Worm (Caenorhabditis elegans): ENCODE data around the gene npp-27.

npp-27 gene

DNA sequence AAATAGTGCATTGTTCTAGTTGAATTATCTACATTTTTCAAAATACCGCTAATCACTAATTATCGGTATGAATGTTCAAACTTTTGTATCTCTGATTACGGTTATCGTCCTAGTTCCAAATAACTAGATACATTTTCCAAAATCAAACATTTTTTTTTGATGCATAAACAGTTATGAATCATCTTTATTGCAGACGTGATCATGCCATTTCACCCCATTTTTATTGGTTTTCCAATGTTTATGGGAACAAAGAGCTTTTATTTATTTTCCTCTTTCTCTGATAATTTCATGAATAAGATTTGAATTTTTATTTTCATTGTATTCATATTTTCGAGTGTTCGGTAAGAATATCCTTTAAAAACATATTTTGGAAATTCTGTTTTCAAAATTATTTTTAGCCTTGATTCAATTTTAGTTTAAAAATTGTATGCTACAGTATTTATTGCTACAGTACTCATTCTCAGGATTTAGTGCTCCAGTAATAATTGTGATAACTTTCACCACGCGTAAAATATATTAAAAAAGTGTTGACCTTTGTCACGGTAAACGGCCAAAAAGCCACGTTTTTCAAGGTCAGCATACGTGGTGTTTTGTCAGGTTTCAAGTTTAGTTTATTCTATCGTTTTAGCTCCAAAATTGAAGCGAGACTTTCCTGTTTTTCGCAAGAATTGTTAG, 46.7 kb upstream of the npp-27 start, which contains the start of gene csr-1:
Gene csr-1, plus strand, starts transcription at position 625 of the 675 bp plus-strand sequence.
- TF ChIP-seq efl-1 (optimal IDR thresholded peaks at IDR 0.05) (no peak), efl-1 (GFP tag; optimal IDR thresholded peaks at IDR 0.05 in 1 of 2) (no peak), nhr-237 (tag; optimal IDR thresholded peaks at IDR 0.05) (no peak), sup-37 (GFP tag; optimal IDR thresholded peaks at IDR 0.05) (no peak), Y116A8C.19 (tag; optimal IDR thresholded peaks at IDR 0.05; ENCODE audit: borderline replicate concordance) (no peak), mdl-1 (tag; optimal IDR thresholded peaks at IDR 0.05) (no peak), hpl-2 (GFP tag; optimal IDR thresholded peaks at IDR 0.05) (no peak), ztf-11 (tag; optimal IDR thresholded peaks at IDR 0.05) (no peak), unc-98 (GFP tag; IDR thresholded peaks at IDR 0.05) (no peak), egl-27 (tag; optimal IDR thresholded peaks at IDR 0.05) (no peak), zag-1 (tag; optimal IDR thresholded peaks at IDR 0.05) (no peak), lsy-2 (tag; optimal IDR thresholded peaks at IDR 0.05) (no peak), nhr-85 (tag) (no peak), ets-5 (GFP tag; IDR thresholded peaks at IDR 0.05) (no peak), nhr-11 (tag; optimal IDR thresholded peaks at IDR 0.05) (no peak), nhr-76 (tag; optimal IDR thresholded peaks at IDR 0.05) (no peak), ces-1 (GFP tag; optimal IDR thresholded peaks at IDR 0.05) (no peak), F16B12.6 (tag; optimal IDR thresholded peaks at IDR 0.05) (no peak), ceh-88 (GFP tag; IDR thresholded peaks at IDR 0.05) (no peak), dpl-1 (GFP tag; optimal IDR thresholded peaks at IDR 0.05) (no peak), fkh-8 (tag; optimal IDR thresholded peaks at IDR 0.05) (no peak)

DNA sequence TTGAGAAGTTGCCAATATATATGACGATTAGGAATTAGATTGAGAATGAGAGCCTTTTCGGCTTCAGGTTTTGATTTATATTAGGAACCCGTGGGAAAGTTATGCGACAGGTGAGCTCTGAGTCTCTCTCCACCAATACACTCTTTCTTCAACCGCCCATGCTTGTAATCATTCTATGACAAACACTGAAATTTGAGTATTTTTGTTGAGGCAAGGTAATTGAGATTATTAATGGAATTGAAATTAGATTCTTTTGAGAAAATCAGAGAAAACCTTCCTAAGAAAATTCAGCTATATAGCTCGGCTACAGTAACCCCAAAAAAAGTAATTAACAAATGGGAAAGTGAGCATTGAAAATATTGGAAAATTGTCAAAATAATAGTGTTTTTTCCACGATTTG, 45.8 kb upstream of the npp-27 start, which contains the start of gene ceh-19:
Gene ceh-19, minus strand, starts transcription at position 101 of the 400 bp plus-strand sequence.
- TF ChIP-seq unc-98 (GFP tag; IDR thresholded peaks at IDR 0.05): no peak
- TF ChIP-seq pax-3 (tag; optimal IDR thresholded peaks at IDR 0.05): no peak
- TF ChIP-seq lin-15B (tag; optimal IDR thresholded peaks at IDR 0.05): no peak
- TF ChIP-seq F16B12.6 (tag; optimal IDR thresholded peaks at IDR 0.05): no peak
- TF ChIP-seq unc-62 (GFP tag; optimal IDR thresholded peaks at IDR 0.05): no peak
- no peak for TF ChIP-seq egl-27 (tag; optimal IDR thresholded peaks at IDR 0.05)
- no peak for TF ChIP-seq grh-1 (GFP tag; IDR thresholded peaks at IDR 0.05)
- no peak for TF ChIP-seq mep-1 (tag; optimal IDR thresholded peaks at IDR 0.05)
- no peak for TF ChIP-seq hlh-4 (tag; optimal IDR thresholded peaks at IDR 0.05)
- TF ChIP-seq aly-2 (tag; optimal IDR thresholded peaks at IDR 0.05): no peak

DNA sequence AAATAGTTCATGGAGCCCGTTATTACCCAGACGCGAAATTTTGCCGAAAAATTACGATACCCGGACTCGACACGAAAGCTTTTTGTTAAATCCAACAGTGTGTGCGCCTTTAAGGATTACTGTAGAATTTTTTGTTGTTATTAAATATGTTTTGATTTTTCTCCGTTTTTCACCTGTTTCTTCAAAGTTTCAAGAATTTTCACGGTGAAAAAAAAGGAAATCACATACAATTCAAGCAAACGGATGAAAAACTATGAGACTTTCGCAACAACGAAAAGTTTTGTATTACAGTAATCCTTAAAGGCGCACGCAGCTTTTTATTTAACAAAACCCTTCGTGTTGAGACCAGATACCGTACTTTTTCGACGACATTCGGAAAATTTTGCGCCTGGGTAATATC, 44.0 kb upstream of the npp-27 start:
- TF ChIP-seq hlh-17 (GFP tag; optimal IDR thresholded peaks at IDR 0.05; ENCODE audit: borderline replicate concordance): no peak

DNA sequence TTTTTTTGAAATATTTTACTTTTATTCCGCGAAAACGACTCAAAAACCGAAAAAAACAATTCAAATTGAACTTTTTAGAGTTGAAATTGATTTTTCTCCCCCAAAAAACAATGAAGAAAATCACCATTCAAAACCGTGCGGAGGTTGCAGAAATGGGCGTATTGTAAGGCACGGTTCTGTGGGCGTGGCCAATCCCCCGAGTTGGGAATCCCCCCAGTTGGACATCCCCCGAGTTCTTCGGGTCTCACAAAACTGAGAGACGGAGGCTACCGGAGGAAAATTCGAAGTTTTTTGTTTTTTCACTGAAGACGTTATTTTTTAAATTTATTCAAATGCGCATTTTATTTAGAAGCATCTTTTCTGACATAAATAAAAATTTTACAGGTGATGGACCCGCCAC, 38.2 kb upstream of the npp-27 start, which contains the start of gene mcm-3AP:
Gene mcm-3AP, plus strand, starts transcription at position 383 of the 400 bp plus-strand sequence.
- TF ChIP-seq rnt-1 (tag; optimal IDR thresholded peaks at IDR 0.05) (peak; percentile 35), dpl-1 (GFP tag; optimal IDR thresholded peaks at IDR 0.05) (peak in 1 of 3 experiments; percentile 30), nhr-19 (GFP tag; conservative IDR thresholded peaks at IDR 0.05) (peak; percentile 72), nhr-71 (tag; optimal IDR thresholded peaks at IDR 0.05) (peak; percentile 50), dsc-1 (tag; optimal IDR thresholded peaks at IDR 0.05) (peak; percentile 0), isw-1 (GFP tag; IDR thresholded peaks at IDR 0.05) (peak; percentile 72), F16B12.6 (tag; optimal IDR thresholded peaks at IDR 0.05) (peak; percentile 36), nhr-85 (tag) (peak; percentile 44), efl-1 (optimal IDR thresholded peaks at IDR 0.05) (peak; percentile 28 to 35), efl-1 (GFP tag; optimal IDR thresholded peaks at IDR 0.05 in 1 of 2) (peak; percentile 16 to 88), lin-35 (GFP tag; optimal IDR thresholded peaks at IDR 0.05) (peak in 1 of 2 experiments; percentile 37), nhr-47 (tag; optimal IDR thresholded peaks at IDR 0.05) (peak; percentile 45), ceh-88 (GFP tag; IDR thresholded peaks at IDR 0.05) (peak; percentile 41; the same call in 1 of the 2 replicates), lsy-2 (tag; optimal IDR thresholded peaks at IDR 0.05) (peak; percentile 31 to 83)
